Worm (Caenorhabditis elegans): Measurements from ENCODE around the gene ZK643.5.
A peak's percentile ranks its signal among the peaks of the same experiment; 100 is the strongest.

Gene ZK643.5

ce11 chrIII:8983811-8984210 is 27.8 kb upstream of the ZK643.5 start:
- TF ChIP-seq snpc-4 (tag; optimal IDR thresholded peaks at IDR 0.05) (no peak), blmp-1 (tag; optimal IDR thresholded peaks at IDR 0.05; ENCODE audit: insufficient read depth) (peak; percentile 80), sma-9 (GFP tag; optimal IDR thresholded peaks at IDR 0.05) (peak; percentile 70), sma-9 (tag; optimal IDR thresholded peaks at IDR 0.05) (no peak), fos-1 (tag; optimal IDR thresholded peaks at IDR 0.05) (peak; percentile 28), aly-2 (tag; optimal IDR thresholded peaks at IDR 0.05) (no peak), nhr-129 (tag; optimal IDR thresholded peaks at IDR 0.05) (peak; percentile 78), nhr-25 (tag; optimal IDR thresholded peaks at IDR 0.05) (peak; percentile 22), peb-1 (tag; optimal IDR thresholded peaks at IDR 0.05) (no peak), ceh-16 (tag; optimal IDR thresholded peaks at IDR 0.05) (no peak), nhr-21 (tag; optimal IDR thresholded peaks at IDR 0.05) (peak; percentile 62), mdl-1 (tag; optimal IDR thresholded peaks at IDR 0.05) (peak in 1 of 2 experiments; percentile 39), zag-1 (tag; optimal IDR thresholded peaks at IDR 0.05) (no peak), ztf-4 (tag; optimal IDR thresholded peaks at IDR 0.05) (no peak)

DNA sequence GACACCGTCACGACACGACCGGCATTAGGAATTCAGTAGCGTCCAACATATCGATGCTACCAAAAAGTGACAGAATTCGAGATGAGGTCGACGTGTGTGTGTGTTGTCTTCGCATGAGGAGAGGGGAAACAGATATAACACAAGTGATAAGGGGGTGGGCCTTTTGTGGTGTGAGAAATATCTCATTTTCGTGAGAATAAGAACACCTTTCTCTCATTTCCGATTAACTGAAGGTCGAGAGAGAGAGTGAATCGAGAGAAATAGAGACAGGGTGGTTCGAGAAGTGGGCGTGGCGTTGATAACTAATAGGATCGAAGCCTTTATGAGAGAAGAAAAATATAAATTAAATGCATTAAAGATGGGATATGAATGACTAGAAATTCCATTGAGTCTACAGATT is 27.1 kb upstream of the ZK643.5 start:
- TF ChIP-seq nhr-25 (tag; optimal IDR thresholded peaks at IDR 0.05) (peak; percentile 41), nhr-23 (tag; optimal IDR thresholded peaks at IDR 0.05) (no peak), sma-3 (GFP tag; optimal IDR thresholded peaks at IDR 0.05) (peak; percentile 34), zag-1 (tag; optimal IDR thresholded peaks at IDR 0.05) (no peak), sma-9 (GFP tag; optimal IDR thresholded peaks at IDR 0.05) (peak; percentile 37), sma-9 (tag; optimal IDR thresholded peaks at IDR 0.05) (no peak), gmeb-1 (tag; optimal IDR thresholded peaks at IDR 0.05) (no peak), blmp-1 (tag; optimal IDR thresholded peaks at IDR 0.05; ENCODE audit: insufficient read depth) (peak; percentile 41)

- no peak for TF ChIP-seq nhr-77 (tag; optimal IDR thresholded peaks at IDR 0.05)
- peak; percentile 11 for TF ChIP-seq lin-13 (GFP tag; optimal IDR thresholded peaks at IDR 0.05)
- no peak for TF ChIP-seq skn-1 (tag; optimal IDR thresholded peaks at IDR 0.05)
- TF ChIP-seq ama-1 (optimal IDR thresholded peaks at IDR 0.05): no peak
- no peak for TF ChIP-seq elt-3 (tag; optimal IDR thresholded peaks at IDR 0.05)
- no peak for TF ChIP-seq dmd-4 (tag; optimal IDR thresholded peaks at IDR 0.05)
- TF ChIP-seq ZK546.5 (tag; optimal IDR thresholded peaks at IDR 0.05): no peak
- TF ChIP-seq sma-3 (GFP tag; optimal IDR thresholded peaks at IDR 0.05): peak; percentile 6
- TF ChIP-seq alr-1 (tag; optimal IDR thresholded peaks at IDR 0.05): no peak
- TF ChIP-seq nhr-23 (tag; optimal IDR thresholded peaks at IDR 0.05): no peak
- peak; percentile 74 for TF ChIP-seq sma-9 (GFP tag; optimal IDR thresholded peaks at IDR 0.05)
- no peak for TF ChIP-seq sma-9 (tag; optimal IDR thresholded peaks at IDR 0.05)
- no peak for TF ChIP-seq unc-39 (tag; optimal IDR thresholded peaks at IDR 0.05)
- TF ChIP-seq Y55F3AM.14 (GFP tag; optimal IDR thresholded peaks at IDR 0.05): peak; percentile 12
- no peak for TF ChIP-seq aly-2 (tag; optimal IDR thresholded peaks at IDR 0.05)
- no peak for TF ChIP-seq nhr-10 (tag; optimal IDR thresholded peaks at IDR 0.05)
- TF ChIP-seq sem-4 (tag; optimal IDR thresholded peaks at IDR 0.05): peak; percentile 76
- TF ChIP-seq egl-27 (tag; optimal IDR thresholded peaks at IDR 0.05): no peak
- TF ChIP-seq fos-1 (tag; optimal IDR thresholded peaks at IDR 0.05): peak; percentile 36
- no peak for TF ChIP-seq nhr-11 (tag; optimal IDR thresholded peaks at IDR 0.05)
- peak in 1 of 2 experiments; percentile 16 for TF ChIP-seq mdl-1 (tag; optimal IDR thresholded peaks at IDR 0.05)
- no peak for TF ChIP-seq R02D3.7 (tag; optimal IDR thresholded peaks at IDR 0.05)
- TF ChIP-seq unc-62 (GFP tag; optimal IDR thresholded peaks at IDR 0.05): no peak
- peak; percentile 74 for TF ChIP-seq nhr-129 (tag; optimal IDR thresholded peaks at IDR 0.05)
- peak; percentile 75 for TF ChIP-seq zag-1 (tag; optimal IDR thresholded peaks at IDR 0.05)
- TF ChIP-seq nhr-21 (tag; optimal IDR thresholded peaks at IDR 0.05): no peak
- no peak for TF ChIP-seq nhr-12 (tag; optimal IDR thresholded peaks at IDR 0.05)
- TF ChIP-seq ceh-82 (tag; optimal IDR thresholded peaks at IDR 0.05): no peak
- peak; percentile 38 for TF ChIP-seq nhr-25 (tag; optimal IDR thresholded peaks at IDR 0.05)
- no peak for TF ChIP-seq nhr-237 (tag; optimal IDR thresholded peaks at IDR 0.05)
- TF ChIP-seq lin-11 (tag; optimal IDR thresholded peaks at IDR 0.05): no peak
- TF ChIP-seq mab-5 (tag; optimal IDR thresholded peaks at IDR 0.05): no peak
- TF ChIP-seq ztf-11 (tag; optimal IDR thresholded peaks at IDR 0.05): no peak
- peak; percentile 68 for TF ChIP-seq F13H6.1 (tag; optimal IDR thresholded peaks at IDR 0.05)
- peak; percentile 77 for TF ChIP-seq crh-2 (tag; optimal IDR thresholded peaks at IDR 0.05)
- TF ChIP-seq gmeb-1 (tag; optimal IDR thresholded peaks at IDR 0.05): no peak
- TF ChIP-seq lin-39 (tag; optimal IDR thresholded peaks at IDR 0.05): no peak
- peak; percentile 81 for TF ChIP-seq C34F6.9 (tag; optimal IDR thresholded peaks at IDR 0.05)
- no peak for TF ChIP-seq ceh-16 (tag; optimal IDR thresholded peaks at IDR 0.05)
- no peak for TF ChIP-seq elt-1 (tag; optimal IDR thresholded peaks at IDR 0.05)
- TF ChIP-seq lsy-2 (tag; optimal IDR thresholded peaks at IDR 0.05): peak in 1 of 2 experiments; percentile 69
- TF ChIP-seq mbf-1 (tag; optimal IDR thresholded peaks at IDR 0.05): no peak
- TF ChIP-seq peb-1 (tag; optimal IDR thresholded peaks at IDR 0.05): no peak
- no peak for TF ChIP-seq blmp-1 (tag; optimal IDR thresholded peaks at IDR 0.05; ENCODE audit: insufficient read depth)
- TF ChIP-seq unc-55 (GFP tag; optimal IDR thresholded peaks at IDR 0.05): peak; percentile 50
- TF ChIP-seq nhr-6 (tag; optimal IDR thresholded peaks at IDR 0.05): peak; percentile 61
Observed at ce11 chrIII:8981847-8982479, 26.0 kb upstream of the ZK643.5 start, which contains the start of gene pde-2. TSS of gene pde-2 (minus strand) at chrIII:8981897.

All from whole organism, L2 larva.